Worm (Caenorhabditis elegans): ENCODE data around the gene maa-1.
"Not testable (repeated sequence)": the region's sequence is repeated elsewhere in the genome, so short reads cannot be mapped to it uniquely, and the experiment has no call there.

maa-1 gene

DNA sequence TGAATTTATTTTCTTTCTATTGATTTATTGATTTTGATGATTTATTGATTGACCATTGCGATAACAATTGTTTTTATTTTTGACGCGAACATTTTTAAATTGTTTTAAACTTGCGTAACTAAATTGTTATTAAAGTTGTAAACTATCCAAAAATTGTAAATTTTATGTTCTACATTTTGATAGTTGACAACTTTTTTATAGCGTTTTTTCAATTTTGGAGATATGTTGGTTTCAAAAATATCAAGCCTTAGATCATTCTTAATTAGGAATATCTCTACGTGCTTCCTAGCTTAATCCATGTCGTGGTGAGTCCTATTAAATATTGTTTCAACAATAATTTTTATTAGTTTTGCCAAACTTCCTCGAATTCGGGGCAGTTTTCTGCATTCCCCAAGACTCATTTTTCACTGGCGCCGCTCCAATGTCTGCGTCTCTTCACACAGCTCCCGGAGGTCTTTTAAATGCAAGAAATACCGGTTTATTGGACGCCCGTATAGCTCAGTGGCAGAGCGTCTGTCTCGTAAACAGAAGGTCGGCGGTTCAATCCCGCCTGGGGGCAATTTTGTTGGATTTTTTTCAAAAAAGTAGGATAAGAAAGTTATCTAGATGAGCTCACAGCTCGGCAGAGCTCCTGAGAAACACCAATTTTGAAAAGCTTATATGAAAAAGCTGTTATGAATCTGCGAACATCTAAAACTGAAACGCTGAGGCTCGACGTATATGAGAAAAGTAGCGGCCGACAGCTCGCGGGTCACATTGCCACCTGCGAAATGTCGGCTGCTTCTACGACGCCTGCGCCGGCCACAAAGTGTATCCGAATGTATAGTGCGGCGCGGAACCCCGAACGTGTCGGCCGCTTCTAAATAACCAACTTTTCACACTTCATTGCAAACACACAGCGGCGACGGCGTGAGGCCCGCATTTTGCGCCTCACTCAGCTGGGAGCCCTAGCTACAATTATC lies 29.8 kb downstream of the maa-1 start, which contains the start of gene C24H11.2 (continued):
- peak; percentile 80 for TF ChIP-seq nhr-41 (GFP tag; IDR thresholded peaks at IDR 0.05)
- peak; percentile 68 for TF ChIP-seq rbr-2 (tag; optimal IDR thresholded peaks at IDR 0.05)
- peak; percentile 90 for TF ChIP-seq D1046.2 (GFP tag; IDR thresholded peaks at IDR 0.05)
- TF ChIP-seq nhr-48 (tag; optimal IDR thresholded peaks at IDR 0.05): peak; percentile 17
- peak; percentile 76; the same call in 1 of the 2 replicates for TF ChIP-seq saeg-2 (GFP tag; IDR thresholded peaks at IDR 0.05)
- peak; percentile 53 for TF ChIP-seq set-16 (GFP tag; IDR thresholded peaks at IDR 0.05)
- peak; percentile 83 for TF ChIP-seq lin-38 (GFP tag; IDR thresholded peaks at IDR 0.05)
- TF ChIP-seq zfp-3 (GFP tag; conservative IDR thresholded peaks at IDR 0.05): peak; percentile 60; the same call in 1 of the 2 replicates
- TF ChIP-seq duxl-1 (tag; optimal IDR thresholded peaks at IDR 0.05; ENCODE audit: poor library complexity): peak; percentile 86
- peak; percentile 1 for TF ChIP-seq nhr-28 (tag; optimal IDR thresholded peaks at IDR 0.05)
- peak; percentile 59 for TF ChIP-seq nhr-102 (tag; optimal IDR thresholded peaks at IDR 0.05)
- TF ChIP-seq ceh-44 (GFP tag; IDR thresholded peaks at IDR 0.05): peak; percentile 65; the same call in 1 of the 2 replicates
- TF ChIP-seq Y105C5A.15 (GFP tag; IDR thresholded peaks at IDR 0.05): peak; percentile 73
- peak; percentile 91 for TF ChIP-seq tra-1 (GFP tag; IDR thresholded peaks at IDR 0.05)
- peak; percentile 92 for TF ChIP-seq lim-7 (GFP tag; IDR thresholded peaks at IDR 0.05)
- TF ChIP-seq mdt-29 (GFP tag; IDR thresholded peaks at IDR 0.05): 0 out of 2 replicates have a peak, but pooled peaks have one; percentile 21
- TF ChIP-seq unc-130 (GFP tag; optimal IDR thresholded peaks at IDR 0.05): peak; percentile 1
- TF ChIP-seq Y75B8A.6 (GFP tag; IDR thresholded peaks at IDR 0.05): peak; percentile 75

DNA sequence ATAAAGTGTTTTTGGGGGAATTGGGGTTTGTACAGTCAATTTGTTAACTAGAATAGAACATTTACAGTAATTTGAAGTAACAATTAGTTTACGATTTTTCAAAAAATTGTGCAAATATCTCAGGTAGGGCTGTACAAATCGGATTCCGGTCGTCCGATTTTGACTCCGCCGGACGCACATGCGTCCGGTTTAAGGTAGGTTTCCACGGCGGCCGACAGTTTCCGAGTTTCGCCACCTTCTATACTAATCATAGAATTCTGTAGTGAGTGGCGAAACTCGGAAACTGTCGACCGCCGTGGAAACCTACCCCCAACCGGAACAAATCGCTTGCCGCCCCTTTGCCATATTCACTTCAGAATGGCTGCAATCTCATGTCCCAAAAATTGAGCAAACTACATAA lies 32.8 kb downstream of the maa-1 start:
- TF ChIP-seq lin-1 (GFP tag; IDR thresholded peaks at IDR 0.05) (no peak), F26F4.8 (GFP tag; conservative IDR thresholded peaks at IDR 0.05) (no peak), nhr-48 (tag; optimal IDR thresholded peaks at IDR 0.05) (no peak), ztf-7 (tag; optimal IDR thresholded peaks at IDR 0.05) (no peak), nhr-42 (GFP tag; IDR thresholded peaks at IDR 0.05) (no peak), gei-8 (GFP tag; optimal IDR thresholded peaks at IDR 0.05) (no peak), ceh-32 (tag; optimal IDR thresholded peaks at IDR 0.05; ENCODE audit: poor library complexity) (no peak), daf-19 (GFP tag; conservative IDR thresholded peaks at IDR 0.05) (no peak), D1046.2 (GFP tag; IDR thresholded peaks at IDR 0.05) (no peak), pqm-1 (tag; optimal IDR thresholded peaks at IDR 0.05) (no peak)

DNA sequence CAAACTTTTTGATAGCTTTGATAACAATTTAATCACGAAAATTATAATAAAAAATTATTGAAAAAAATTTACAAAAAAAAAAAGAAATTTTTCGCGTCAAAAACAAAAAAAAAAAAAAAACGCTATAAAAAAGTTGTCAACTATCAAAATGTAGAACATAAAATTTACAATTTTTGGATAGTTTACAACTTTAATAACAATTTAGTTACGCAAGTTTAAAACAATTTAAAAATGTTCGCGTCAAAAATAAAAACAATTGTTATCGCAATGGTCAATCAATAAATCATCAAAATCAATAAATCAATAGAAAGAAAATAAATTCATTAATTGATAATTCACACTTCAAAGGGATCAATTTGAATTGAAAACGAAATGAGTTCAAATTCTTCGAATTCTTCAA lies 35.0 kb downstream of the maa-1 start, which contains the start of gene C24H11.1:
Gene C24H11.1, plus strand, starts transcription at position 301 of the 400 bp plus-strand sequence.
- TF ChIP-seq hmg-1.1 (GFP tag; IDR thresholded peaks at IDR 0.05); hif-1 (tag; optimal IDR thresholded peaks at IDR 0.05); ceh-44 (GFP tag; IDR thresholded peaks at IDR 0.05): not testable (repeated sequence)

DNA sequence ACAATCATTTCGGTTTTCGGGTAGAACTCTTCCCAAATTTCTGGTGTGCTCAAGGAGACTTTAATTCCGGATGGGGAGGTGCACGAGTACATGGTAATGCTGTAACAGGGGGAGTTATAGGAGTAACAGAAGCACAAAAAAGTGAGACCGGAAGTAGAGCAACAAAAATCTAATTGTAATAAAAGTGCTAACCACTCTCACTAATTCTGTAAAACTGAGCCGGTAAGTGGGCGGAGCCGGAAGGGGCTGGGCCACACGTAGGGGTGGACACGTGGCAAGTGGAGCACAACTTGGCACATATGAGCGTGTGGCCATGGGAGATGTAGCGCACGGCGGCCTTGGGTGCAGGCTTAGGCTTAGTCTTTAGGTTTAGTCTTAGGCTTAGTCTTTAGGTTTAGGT lies 36.4 kb downstream of the maa-1 start, which contains the start of gene tbx-38:
Gene tbx-38, minus strand, starts transcription at position 101 of the 400 bp plus-strand sequence.
- 0 out of 2 replicates have a peak, but pooled peaks have one; percentile 39 for TF ChIP-seq lim-7 (GFP tag; IDR thresholded peaks at IDR 0.05)
- TF ChIP-seq nhr-237 (tag; optimal IDR thresholded peaks at IDR 0.05): no peak

DNA sequence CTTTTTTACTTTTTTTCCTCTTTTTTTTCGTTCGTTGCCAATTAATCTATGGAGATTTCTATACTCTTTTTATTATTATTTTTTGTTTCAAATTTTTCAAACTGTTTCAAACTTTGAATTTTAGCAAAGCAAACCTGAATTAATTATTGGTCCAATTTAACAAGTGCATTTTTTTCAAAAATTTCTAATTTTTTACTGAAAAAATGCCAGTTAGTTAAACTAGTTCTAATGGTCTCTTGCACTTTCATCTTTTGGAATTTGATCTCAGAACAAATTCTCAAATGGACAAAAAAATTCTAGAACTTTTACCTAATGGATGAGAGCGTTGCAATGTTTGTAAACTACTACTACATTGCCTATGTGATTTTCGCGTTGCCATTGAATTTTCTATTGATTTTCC lies 40.5 kb downstream of the maa-1 start, which contains the start of gene srd-74:
Gene srd-74, plus strand, starts transcription at position 301 of the 400 bp plus-strand sequence.
- TF ChIP-seq aha-1 (tag) (peak; percentile 58), php-3 (GFP tag; IDR thresholded peaks at IDR 0.05) (no peak)

Data from whole organism, L4 larva.